Worm (Caenorhabditis elegans): ENCODE results near the gene Y71H10B.1.

DNA sequence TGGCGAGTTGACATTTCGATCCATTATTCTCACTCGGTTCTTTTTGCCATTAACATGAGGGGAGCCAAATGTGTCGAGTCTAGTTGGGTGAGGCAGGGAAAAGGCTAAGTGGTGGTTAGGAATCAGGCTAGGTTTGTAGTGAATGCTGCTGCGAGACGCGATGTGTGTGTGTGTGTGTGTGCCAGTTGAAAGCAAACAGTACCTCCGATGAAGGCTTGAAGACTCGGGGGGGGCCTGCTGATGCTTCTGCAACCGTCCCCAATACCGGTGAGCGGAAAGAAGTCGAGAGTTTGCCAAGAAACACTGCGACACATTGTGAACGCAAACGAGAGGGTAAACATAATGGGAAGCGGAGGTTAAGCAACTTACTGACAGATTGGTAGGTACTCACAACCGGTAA is 30.9 kb upstream of the Y71H10B.1 start, which contains the start of gene F53B3.3:
- TF ChIP-seq pha-4 (tag; optimal IDR thresholded peaks at IDR 0.05) (no peak), C06A6.2 (GFP tag; conservative IDR thresholded peaks at IDR 0.05) (no peak), lin-54 (GFP tag; optimal IDR thresholded peaks at IDR 0.05) (no peak), pbrm-1 (GFP tag; IDR thresholded peaks at IDR 0.05) (no peak)
